Worm (Caenorhabditis elegans) whole organism, young adult: ENCODE results near the gene F38B7.10.

Source experiments
- C06A6.2 ChIP-seq: fragments of 200-800 bp; sonication (Bioruptor generic); conservative IDR thresholded peaks from 2 replicates; pipeline ENCODE4 v1.3.6; 2022; ENCODE audit warnings: missing genetic modification characterization, missing compliant biosample characterization
- D2030.7 ChIP-seq: fragments of 200-800 bp; sonication (Bioruptor generic); IDR thresholded peaks from 2 replicates; pipeline ENCODE4 v1.3.6; 2022; ENCODE audit warnings: missing genetic modification reagents, missing genetic modification characterization, missing compliant biosample characterization
- F22D6.2 ChIP-seq: sonication (generic microtip); optimal IDR thresholded peaks from 2 replicates; lab custom pipeline; 2016; ENCODE audit warnings: mild to moderate bottlenecking, missing genetic modification characterization, missing compliant biosample characterization
- F37B4.10 ChIP-seq: fragments of 200-800 bp; sonication (Bioruptor generic); IDR thresholded peaks from 2 replicates; pipeline ENCODE4 v1.3.6; 2022; ENCODE audit warnings: missing genetic modification characterization, missing compliant biosample characterization
- F57A8.1 ChIP-seq: fragments of 200-800 bp; sonication (Bioruptor generic); optimal IDR thresholded peaks from 2 replicates; lab custom pipeline; 2018; ENCODE audit warnings: mild to moderate bottlenecking, missing genetic modification characterization, moderate library complexity, missing compliant biosample characterization
- Y53G8AR.9 ChIP-seq: fragments of 200-800 bp; sonication (Bioruptor generic); conservative IDR thresholded peaks from 2 replicates; pipeline ENCODE4 v1.3.6; 2022; ENCODE audit warnings: missing genetic modification reagents, missing genetic modification characterization, missing compliant biosample characterization
- aptf-3 ChIP-seq: fragments of 200-800 bp; sonication (Bioruptor generic); IDR thresholded peaks from 2 replicates; pipeline ENCODE4 v1.3.6; 2022; ENCODE audit warnings: missing genetic modification characterization, missing compliant biosample characterization
- atf-7 ChIP-seq: sonication (generic microtip); optimal IDR thresholded peaks from 2 replicates; lab custom pipeline; 2017; ENCODE audit warnings: mild to moderate bottlenecking, missing genetic modification characterization, missing compliant biosample characterization
- athp-1 ChIP-seq: sonication (generic microtip); optimal IDR thresholded peaks from 2 replicates; lab custom pipeline; 2017; ENCODE audit warnings: mild to moderate bottlenecking, missing genetic modification characterization, missing compliant biosample characterization
- attf-3 ChIP-seq: fragments of 200-800 bp; sonication (Bioruptor generic); conservative IDR thresholded peaks from 2 replicates; pipeline ENCODE4 v1.3.6; 2022; ENCODE audit warnings: missing genetic modification reagents, missing genetic modification characterization, missing compliant biosample characterization
- attf-5 ChIP-seq: fragments of 200-800 bp; sonication (Bioruptor generic); optimal IDR thresholded peaks from 2 replicates; lab custom pipeline; 2018; ENCODE audit warnings: mild to moderate bottlenecking, missing genetic modification characterization, missing compliant biosample characterization
- attf-6 ChIP-seq: fragments of 200-800 bp; sonication (Bioruptor generic); IDR thresholded peaks from 2 replicates; pipeline ENCODE4 v1.3.6; 2022; ENCODE audit warnings: missing genetic modification reagents, missing genetic modification characterization, missing compliant biosample characterization
- bed-2 ChIP-seq: fragments of 200-800 bp; sonication (Bioruptor generic); IDR thresholded peaks from 2 replicates; pipeline ENCODE4 v1.3.6; 2022; ENCODE audit warnings: missing genetic modification reagents, missing genetic modification characterization, missing compliant biosample characterization
- ceh-100 ChIP-seq: fragments of 200-800 bp; sonication (Bioruptor generic); IDR thresholded peaks from 2 replicates; pipeline ENCODE4 v1.3.6; 2022; ENCODE audit warnings: missing genetic modification reagents, missing genetic modification characterization, missing compliant biosample characterization
- ceh-40 ChIP-seq: fragments of 200-800 bp; sonication (Bioruptor generic); IDR thresholded peaks from 2 replicates; pipeline ENCODE4 v1.3.6; 2022; ENCODE audit warnings: missing genetic modification characterization, missing compliant biosample characterization
- ceh-79 ChIP-seq: sonication (generic microtip); optimal IDR thresholded peaks from 2 replicates; lab custom pipeline; 2017; ENCODE audit warnings: mild to moderate bottlenecking, missing genetic modification characterization, missing compliant biosample characterization
- die-1 ChIP-seq: sonication (generic microtip); optimal IDR thresholded peaks from 2 replicates; lab custom pipeline; 2016; ENCODE audit warnings: missing genotype, mild to moderate bottlenecking, missing genetic modification characterization, missing compliant biosample characterization
- dpff-1 ChIP-seq: sonication (generic microtip); optimal IDR thresholded peaks from 2 replicates; lab custom pipeline; 2017; ENCODE audit warnings: mild to moderate bottlenecking, missing genetic modification characterization, missing compliant biosample characterization
- egrh-3 ChIP-seq: fragments of 200-800 bp; sonication (Bioruptor generic); IDR thresholded peaks from 2 replicates; pipeline ENCODE4 v1.3.6; 2022; ENCODE audit warnings: missing genetic modification reagents, missing genetic modification characterization, missing compliant biosample characterization
- ekl-4 ChIP-seq: fragments of 200-800 bp; sonication (Bioruptor generic); IDR thresholded peaks from 2 replicates; pipeline ENCODE4 v1.3.6; 2022; ENCODE audit warnings: missing genetic modification reagents, missing genetic modification characterization, missing compliant biosample characterization
- ets-4 ChIP-seq: fragments of 200-800 bp; sonication (Bioruptor generic); optimal IDR thresholded peaks from 2 replicates; lab custom pipeline; 2018; ENCODE audit warnings: mild to moderate bottlenecking, missing genetic modification characterization, missing compliant biosample characterization
- him-1 ChIP-seq: sonication (generic microtip); optimal IDR thresholded peaks from 2 replicates; lab custom pipeline; 2016; ENCODE audit warnings: missing genotype, missing genetic modification reagents, missing genetic modification characterization, missing compliant biosample characterization
- lin-54 ChIP-seq: fragments of 200-800 bp; sonication (Bioruptor generic); optimal IDR thresholded peaks from 2 replicates; lab custom pipeline; 2018; ENCODE audit warnings: mild to moderate bottlenecking, missing genetic modification characterization, missing compliant biosample characterization
- lir-1 ChIP-seq: fragments of 200-800 bp; sonication (Bioruptor generic); conservative IDR thresholded peaks from 2 replicates; pipeline ENCODE4 v1.3.6; 2022; ENCODE audit warnings: missing genetic modification reagents, missing genetic modification characterization, missing compliant biosample characterization
- madf-8 ChIP-seq: fragments of 200-800 bp; sonication (Bioruptor generic); conservative IDR thresholded peaks from 2 replicates; pipeline ENCODE4 v1.3.6; 2022; ENCODE audit warnings: missing genetic modification reagents, missing genetic modification characterization, missing compliant biosample characterization
- nfyb-1 ChIP-seq: fragments of 200-800 bp; sonication (Bioruptor generic); IDR thresholded peaks from 2 replicates; pipeline ENCODE4 v1.3.6; 2022; ENCODE audit warnings: missing genetic modification reagents, missing genetic modification characterization, missing compliant biosample characterization
- nhr-120 ChIP-seq: fragments of 200-800 bp; sonication (Bioruptor generic); IDR thresholded peaks from 2 replicates; pipeline ENCODE4 v1.3.6; 2022; ENCODE audit warnings: missing genetic modification characterization, missing compliant biosample characterization
- nhr-27 ChIP-seq: fragments of 200-800 bp; sonication (Bioruptor generic); optimal IDR thresholded peaks from 2 replicates; lab custom pipeline; 2018; ENCODE audit warnings: mild to moderate bottlenecking, missing genetic modification characterization, moderate library complexity, missing compliant biosample characterization
- nhr-80 ChIP-seq: sonication (generic microtip); optimal IDR thresholded peaks from 2 replicates; lab custom pipeline; 2016; ENCODE audit warnings: missing genetic modification characterization, missing compliant biosample characterization
- rcor-1 ChIP-seq: fragments of 200-800 bp; sonication (Bioruptor generic); IDR thresholded peaks from 2 replicates; pipeline ENCODE4 v1.3.6; 2022; ENCODE audit warnings: missing genetic modification reagents, missing genetic modification characterization, missing compliant biosample characterization
- rec-8 ChIP-seq, 2 experiments: sonication (generic microtip); optimal IDR thresholded peaks; 2 replicates each; lab custom pipeline; 2016; ENCODE audit warnings: mild to moderate bottlenecking in 2 of 2, missing genetic modification characterization in 2 of 2, missing genetic modification reagents in 2 of 2, missing genotype in 2 of 2, missing biosample characterization in 1 of 2, missing compliant biosample characterization in 1 of 2, moderate library complexity in 1 of 2
- snpc-1.1 ChIP-seq: sonication (generic microtip); optimal IDR thresholded peaks from 2 replicates; lab custom pipeline; 2017; ENCODE audit warnings: missing genetic modification characterization, mild to moderate bottlenecking, missing compliant biosample characterization, antibody characterized with exemption, moderate library complexity, missing genotype, missing genetic modification reagents; ENCODE audit not compliant: insufficient read depth
- snpc-1.3 ChIP-seq: sonication (generic microtip); optimal IDR thresholded peaks from 2 replicates; lab custom pipeline; 2017; ENCODE audit warnings: missing genetic modification characterization, mild to moderate bottlenecking, missing compliant biosample characterization, antibody characterized with exemption, moderate library complexity, missing genotype, missing genetic modification reagents; ENCODE audit not compliant: insufficient read depth
- sptf-2 ChIP-seq: fragments of 200-800 bp; sonication (Bioruptor generic); optimal IDR thresholded peaks from 2 replicates; lab custom pipeline; 2018; ENCODE audit warnings: mild to moderate bottlenecking, missing genetic modification characterization, missing compliant biosample characterization
- tbp1 ChIP-seq: fragments of 200-800 bp; sonication (Bioruptor generic); optimal IDR thresholded peaks from 2 replicates; lab custom pipeline; 2018; ENCODE audit warnings: mild to moderate bottlenecking, missing genetic modification characterization, missing compliant biosample characterization
- unc-130 ChIP-seq: sonication (generic microtip); optimal IDR thresholded peaks from 2 replicates; lab custom pipeline; 2016; ENCODE audit warnings: missing genetic modification reagents, missing genetic modification characterization, missing compliant biosample characterization
- ztf-18 ChIP-seq: sonication (generic microtip); optimal IDR thresholded peaks from 2 replicates; lab custom pipeline; 2016; ENCODE audit warnings: missing genotype, mild to moderate bottlenecking, missing genetic modification characterization, missing compliant biosample characterization
- ztf-28 ChIP-seq: fragments of 200-800 bp; sonication (Bioruptor generic); IDR thresholded peaks from 2 replicates; pipeline ENCODE4 v1.3.6; 2022; ENCODE audit warnings: missing genetic modification reagents, missing genetic modification characterization, missing compliant biosample characterization
- ztf-3 ChIP-seq: fragments of 200-800 bp; sonication (Bioruptor generic); optimal IDR thresholded peaks from 2 replicates; lab custom pipeline; 2018; ENCODE audit warnings: mild to moderate bottlenecking, missing genetic modification characterization, missing compliant biosample characterization
- ztf-6 ChIP-seq: fragments of 200-800 bp; sonication (Bioruptor generic); IDR thresholded peaks from 2 replicates; pipeline ENCODE4 v1.3.6; 2022; ENCODE audit warnings: missing genetic modification reagents, missing genetic modification characterization, missing compliant biosample characterization

F38B7.10 gene

ce11 chrV:11572803-11573490 lies 27.6 kb downstream of the F38B7.10 start, which contains the start of the genes H12C20.7 and nhr-68 (continued):
- TF ChIP-seq rec-8 (tag; optimal IDR thresholded peaks at IDR 0.05; lab: Kevin White, UChicago) (no peak), rcor-1 (GFP tag; lab: Robert Waterston, UW) (0 out of 2 replicates have a peak, but pooled peaks have one; percentile 16), lin-54 (GFP tag; lab: Kevin White, UChicago) (peak; percentile 60), ets-4 (GFP tag; lab: Kevin White, UChicago) (peak; percentile 2), sptf-2 (GFP tag; lab: Kevin White, UChicago) (no peak), C06A6.2 (peak; percentile 90), F22D6.2 (tag; lab: Kevin White, UChicago) (peak; percentile 91), nhr-27 (tag; lab: Kevin White, UChicago) (no peak), ceh-100 (GFP tag; lab: Robert Waterston, UW) (no peak), athp-1 (tag; lab: Kevin White, UChicago) (peak; percentile 37), ztf-18 (tag; lab: Kevin White, UChicago) (peak; percentile 37), Y53G8AR.9 (GFP tag; lab: Robert Waterston, UW) (0 out of 2 replicates have a peak, but pooled peaks have one; percentile 13)

- TF ChIP-seq lin-54 (GFP tag; lab: Kevin White, UChicago) (no peak), nhr-80 (peak; percentile 19), attf-5 (GFP tag; lab: Kevin White, UChicago) (no peak)
Measured at ce11 chrV:11574563-11574962, 29.2 kb downstream of the F38B7.10 start.

ce11 chrV:11580826-11581225 lies 35.5 kb downstream of the F38B7.10 start, which contains the start of gene srx-90:
Gene srx-90, plus strand, starts transcription at chrV:11581126.
- TF ChIP-seq ztf-3 (GFP tag; lab: Kevin White, UChicago) (no peak), lin-54 (GFP tag; lab: Kevin White, UChicago) (no peak), attf-3 (GFP tag; lab: Robert Waterston, UW) (no peak), ceh-79 (tag; lab: Kevin White, UChicago) (no peak), ceh-40 (GFP tag; lab: Robert Waterston, UW) (no peak), dpff-1 (tag; lab: Kevin White, UChicago) (no peak), ekl-4 (no peak)

ce11 chrV:11583212-11583611 lies 37.9 kb downstream of the F38B7.10 start, which contains the start of gene srx-88:
Gene srx-88, plus strand, starts transcription at chrV:11583512.
- TF ChIP-seq ztf-28 (GFP tag; lab: Robert Waterston, UW) (no peak), ztf-6 (GFP tag; lab: Robert Waterston, UW) (no peak), bed-2 (GFP tag; lab: Robert Waterston, UW) (no peak), aptf-3 (GFP tag; lab: Robert Waterston, UW) (no peak), egrh-3 (no peak), unc-130 (no peak), nfyb-1 (no peak), nhr-27 (tag; lab: Kevin White, UChicago) (no peak), D2030.7 (no peak), F57A8.1 (GFP tag; lab: Kevin White, UChicago) (no peak), F37B4.10 (no peak), atf-7 (tag; lab: Kevin White, UChicago) (no peak)

ce11 chrV:11585122-11585521 lies 39.8 kb downstream of the F38B7.10 start:
- TF ChIP-seq lir-1 (GFP tag; lab: Robert Waterston, UW) = no peak
- peak; percentile 93 for TF ChIP-seq him-1
- TF ChIP-seq madf-8 (GFP tag; lab: Robert Waterston, UW) = no peak
- peak; percentile 84 for TF ChIP-seq attf-6
- TF ChIP-seq die-1 (tag; lab: Kevin White, UChicago) = no peak
- TF ChIP-seq nfyb-1 = no peak
- TF ChIP-seq rcor-1 (GFP tag; lab: Robert Waterston, UW) = peak; percentile 68
- TF ChIP-seq ekl-4 = peak; percentile 53; the same call in 1 of the 2 replicates
- TF ChIP-seq snpc-1.1 (tag; lab: Kevin White, UChicago) = peak; percentile 94
- TF ChIP-seq snpc-1.3 (tag; lab: Kevin White, UChicago) = peak; percentile 43
- peak; percentile 71 for TF ChIP-seq tbp1 (GFP tag; lab: Kevin White, UChicago)
- peak; percentile 51 for TF ChIP-seq ceh-100 (GFP tag; lab: Robert Waterston, UW)
- TF ChIP-seq ztf-18 (tag; lab: Kevin White, UChicago) = peak; percentile 17
- 0 out of 2 replicates have a peak, but pooled peaks have one; percentile 62 for TF ChIP-seq nhr-120 (GFP tag; lab: Robert Waterston, UW)
